Worm (Caenorhabditis elegans) whole organism, L1 larva: ENCODE results near the gene isp-1.

Experiments used
- C16A3.4 ChIP-seq: fragments of 150-350 bp; optimal IDR thresholded peaks from 2 replicates; lab custom pipeline; 2014; ENCODE audit warnings: missing biosample characterization, missing genetic modification characterization
- Y116A8C.19 ChIP-seq: sonication (generic microtip); optimal IDR thresholded peaks from 2 replicates; lab custom pipeline; 2016; ENCODE audit warnings: missing compliant biosample characterization, missing genetic modification characterization, borderline replicate concordance
- aha-1 ChIP-seq: fragments of 150-350 bp; optimal IDR thresholded peaks from 2 replicates; lab custom pipeline; 2014; ENCODE audit warnings: missing biosample characterization, missing genetic modification characterization
- blmp-1 ChIP-seq: fragments of 150-350 bp; optimal IDR thresholded peaks from 2 replicates; lab custom pipeline; 2014; ENCODE audit warnings: missing biosample characterization, missing genetic modification characterization
- ceh-8 ChIP-seq: fragments of 200-800 bp; sonication (Bioruptor generic); optimal IDR thresholded peaks from 2 replicates; lab custom pipeline; 2018; ENCODE audit warnings: mild to moderate bottlenecking, missing genetic modification characterization, moderate library complexity, missing compliant biosample characterization
- ceh-88 ChIP-seq: fragments of 200-800 bp; sonication (Bioruptor generic); IDR thresholded peaks from 2 replicates; pipeline ENCODE4 v1.3.6; 2022; ENCODE audit warnings: missing genetic modification characterization, missing compliant biosample characterization
- ces-1 ChIP-seq: fragments of 150-350 bp; optimal IDR thresholded peaks from 2 replicates; lab custom pipeline; 2014; ENCODE audit warnings: missing biosample characterization, missing genetic modification reagents, missing genetic modification characterization
- efl-1 ChIP-seq, 4 experiments: fragments of 150-350 bp; optimal IDR thresholded peaks in 3 of 4; peaks in 1 of 4; 1 replicate in 1 of 4; 2 replicates in 3 of 4; lab custom pipeline; 2014; ENCODE audit warnings: missing biosample characterization in 2 of 4, missing genetic modification characterization in 2 of 4, missing genetic modification reagents in 2 of 4
- egl-13 ChIP-seq: sonication (generic microtip); optimal IDR thresholded peaks from 2 replicates; lab custom pipeline; 2016; ENCODE audit warnings: missing genotype, missing genetic modification reagents, missing genetic modification characterization, missing compliant biosample characterization
- egl-27 ChIP-seq, 2 experiments: fragments of 150-350 bp in 1 of 2; sonication (generic microtip); optimal IDR thresholded peaks; 3 replicates each; lab custom pipeline; 2017 to 2018; ENCODE audit warnings: missing biosample characterization in 2 of 2, missing genetic modification characterization in 2 of 2, missing genetic modification reagents in 2 of 2
- elt-2 ChIP-seq: sonication (generic microtip); optimal IDR thresholded peaks from 2 replicates; lab custom pipeline; 2016; ENCODE audit warnings: missing genetic modification characterization, mild to moderate bottlenecking, inconsistent platforms, missing compliant biosample characterization, missing genetic modification reagents
- elt-3 ChIP-seq, 6 experiments: fragments of 150-350 bp in 1 of 6; sonication (generic microtip); optimal IDR thresholded peaks; 2 replicates each; lab custom pipeline; 2017 to 2018; ENCODE audit warnings: missing biosample characterization in 6 of 6, missing genetic modification characterization in 6 of 6, inconsistent platforms in 1 of 6
- fkh-8 ChIP-seq: sonication (generic microtip); optimal IDR thresholded peaks from 2 replicates; lab custom pipeline; 2016; ENCODE audit warnings: mild to moderate bottlenecking, missing genetic modification characterization, missing compliant biosample characterization
- lin-13 ChIP-seq: fragments of 150-350 bp; optimal IDR thresholded peaks from 2 replicates; lab custom pipeline; 2014; ENCODE audit warnings: missing biosample characterization, missing genetic modification reagents, missing genetic modification characterization
- lin-14 ChIP-seq: fragments of 200-800 bp; sonication (Bioruptor generic); optimal IDR thresholded peaks from 2 replicates; lab custom pipeline; 2018; ENCODE audit warnings: mild to moderate bottlenecking, missing genetic modification characterization, moderate library complexity, missing compliant biosample characterization
- lsy-2 ChIP-seq, 2 experiments: fragments of 150-350 bp; optimal IDR thresholded peaks; 2 replicates each; lab custom pipeline; 2014; ENCODE audit warnings: missing biosample characterization in 2 of 2, missing genetic modification characterization in 2 of 2
- mdl-1 ChIP-seq, 2 experiments: fragments of 150-350 bp; optimal IDR thresholded peaks; 2 replicates each; lab custom pipeline; 2014 to 2017; ENCODE audit warnings: missing biosample characterization in 2 of 2, missing genetic modification characterization in 2 of 2, inconsistent platforms in 1 of 2
- mef-2 ChIP-seq: fragments of 150-350 bp; optimal IDR thresholded peaks from 2 replicates; lab custom pipeline; 2014; ENCODE audit warnings: missing biosample characterization, missing genetic modification characterization
- mep-1 ChIP-seq: fragments of 150-350 bp; optimal IDR thresholded peaks from 2 replicates; lab custom pipeline; 2014; ENCODE audit warnings: missing biosample characterization, missing genetic modification characterization
- nhr-20 ChIP-seq: sonication (generic microtip); optimal IDR thresholded peaks from 2 replicates; lab custom pipeline; 2016; ENCODE audit warnings: mild to moderate bottlenecking, missing genetic modification characterization, missing compliant biosample characterization
- nhr-28 ChIP-seq: fragments of 150-350 bp; optimal IDR thresholded peaks from 2 replicates; lab custom pipeline; 2014; ENCODE audit warnings: missing biosample characterization, missing genetic modification characterization
- nhr-47 ChIP-seq: sonication (generic microtip); optimal IDR thresholded peaks from 2 replicates; lab custom pipeline; 2016; ENCODE audit warnings: mild to moderate bottlenecking, missing genetic modification characterization, moderate library complexity, missing compliant biosample characterization
- nhr-77 ChIP-seq: fragments of 150-350 bp; optimal IDR thresholded peaks from 2 replicates; lab custom pipeline; 2014; ENCODE audit warnings: missing biosample characterization, missing genetic modification characterization
- nhr-84 ChIP-seq: sonication (generic microtip); optimal IDR thresholded peaks from 2 replicates; lab custom pipeline; 2017; ENCODE audit warnings: missing biosample characterization, missing genetic modification characterization
- nhr-85 ChIP-seq: sonication (generic microtip); peaks from one replicate; lab custom pipeline; 2016; ENCODE audit warnings: missing genetic modification characterization, inconsistent platforms, missing compliant biosample characterization
- pqm-1 ChIP-seq: sonication (generic microtip); optimal IDR thresholded peaks from 3 replicates; lab custom pipeline; 2017; ENCODE audit warnings: missing biosample characterization, missing genetic modification characterization
- rnt-1 ChIP-seq: sonication (generic microtip); optimal IDR thresholded peaks from 2 replicates; lab custom pipeline; 2016; ENCODE audit warnings: mild to moderate bottlenecking, missing genetic modification characterization, moderate library complexity, missing compliant biosample characterization
- skn-1 ChIP-seq: fragments of 150-350 bp; optimal IDR thresholded peaks from 2 replicates; lab custom pipeline; 2014; ENCODE audit warnings: missing biosample characterization, missing genetic modification characterization
- snu-23 ChIP-seq: sonication (generic microtip); optimal IDR thresholded peaks from 2 replicates; lab custom pipeline; 2016; ENCODE audit warnings: missing genetic modification characterization, missing compliant biosample characterization
- tbx-2 ChIP-seq: sonication (generic microtip); optimal IDR thresholded peaks from 2 replicates; lab custom pipeline; 2016; ENCODE audit warnings: missing genetic modification characterization, missing compliant biosample characterization
- unc-130 ChIP-seq: fragments of 150-350 bp; optimal IDR thresholded peaks from 2 replicates; lab custom pipeline; 2017; ENCODE audit warnings: missing biosample characterization, missing genetic modification characterization, inconsistent platforms
- unc-30 ChIP-seq: sonication (generic microtip); optimal IDR thresholded peaks from 2 replicates; lab custom pipeline; 2017; ENCODE audit warnings: missing biosample characterization, missing genetic modification characterization
- unc-62 ChIP-seq: fragments of 150-350 bp; optimal IDR thresholded peaks from 2 replicates; lab custom pipeline; 2014; ENCODE audit warnings: missing biosample characterization, missing genetic modification reagents, missing genetic modification characterization
- zag-1 ChIP-seq: fragments of 150-350 bp; optimal IDR thresholded peaks from 2 replicates; lab custom pipeline; 2014; ENCODE audit warnings: missing biosample characterization, missing genetic modification characterization
- zip-4 ChIP-seq: fragments of 200-800 bp; sonication (Bioruptor generic); optimal IDR thresholded peaks from 2 replicates; lab custom pipeline; 2018; ENCODE audit warnings: mild to moderate bottlenecking, missing genetic modification characterization, moderate library complexity, missing compliant biosample characterization

The isp-1 gene

DNA sequence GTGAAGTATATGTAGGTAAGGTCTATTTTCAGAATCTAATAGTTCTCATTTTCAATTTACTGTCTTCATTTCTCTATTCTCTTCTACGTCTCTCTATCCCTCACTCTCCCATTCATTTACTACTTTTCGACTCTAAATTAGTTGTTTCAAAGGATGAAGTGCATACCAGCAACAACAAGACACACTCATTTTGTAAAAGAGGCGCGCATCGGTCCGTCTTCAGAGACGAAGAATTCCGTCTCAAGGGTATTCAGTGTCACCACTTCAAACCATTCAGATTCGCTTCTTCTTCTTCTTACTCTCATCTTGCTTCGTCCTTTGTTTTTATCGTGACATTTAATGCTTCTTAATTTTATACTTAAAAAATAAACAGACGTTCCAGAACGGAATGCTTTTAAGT is 35.5 kb upstream of the isp-1 start:
- peak; percentile 75 for TF ChIP-seq nhr-85 (tag; lab: Kevin White, UChicago)
- no peak for TF ChIP-seq pqm-1 (tag; lab: Kevin White, UChicago)
- TF ChIP-seq unc-130: no peak
- no peak for TF ChIP-seq ceh-88 (GFP tag; lab: Robert Waterston, UW)
- TF ChIP-seq nhr-47 (tag; lab: Kevin White, UChicago): no peak
- TF ChIP-seq blmp-1: peak; percentile 7
- TF ChIP-seq unc-62 (GFP tag; lab: Kevin White, UChicago): no peak
- no peak for TF ChIP-seq mdl-1 (tag; optimal IDR thresholded peaks at IDR 0.05; lab: Kevin White, UChicago)
- TF ChIP-seq lin-14: peak; percentile 51
- TF ChIP-seq zip-4 (GFP tag; lab: Kevin White, UChicago): no peak
- TF ChIP-seq tbx-2 (tag; lab: Kevin White, UChicago): no peak
- no peak for TF ChIP-seq nhr-84
- TF ChIP-seq ceh-8 (GFP tag; lab: Kevin White, UChicago): no peak
- no peak for TF ChIP-seq elt-3 (tag; optimal IDR thresholded peaks at IDR 0.05; lab: Kevin White, UChicago)
- TF ChIP-seq Y116A8C.19 (tag; lab: Kevin White, UChicago): no peak
- no peak for TF ChIP-seq mep-1 (tag; lab: Kevin White, UChicago)

DNA sequence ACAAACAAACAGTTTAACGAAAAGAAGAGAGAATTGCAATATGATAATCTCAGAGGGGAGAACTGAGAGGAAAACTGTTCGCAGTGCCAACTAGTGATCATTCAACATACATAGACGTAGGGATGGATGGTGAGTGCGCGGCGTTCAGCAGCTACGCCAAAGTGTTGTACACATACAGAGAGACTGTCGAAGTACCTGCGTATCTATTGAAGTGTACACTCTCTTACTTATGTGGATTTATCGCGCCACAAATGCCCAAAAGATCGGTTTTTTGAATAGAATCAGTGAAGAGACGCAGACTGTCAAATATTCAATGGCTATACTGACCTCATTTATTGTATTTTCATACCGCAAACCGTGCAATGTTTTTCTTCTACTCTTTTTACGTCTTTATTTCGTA is 34.4 kb upstream of the isp-1 start:
- TF ChIP-seq skn-1 (tag; lab: Kevin White, UChicago): peak; percentile 10
- TF ChIP-seq lsy-2 (tag; optimal IDR thresholded peaks at IDR 0.05; lab: Kevin White, UChicago): peak in 1 of 2 experiments; percentile 14
- no peak for TF ChIP-seq rnt-1
- TF ChIP-seq snu-23 (GFP tag; lab: Kevin White, UChicago): peak; percentile 36
- no peak for TF ChIP-seq fkh-8 (tag; lab: Kevin White, UChicago)
- no peak for TF ChIP-seq mef-2 (tag; lab: Kevin White, UChicago)
- peak in 2 of 6 experiments; percentile 11 to 48 for TF ChIP-seq elt-3 (tag; optimal IDR thresholded peaks at IDR 0.05; lab: Kevin White, UChicago)
- TF ChIP-seq nhr-77 (tag; lab: Kevin White, UChicago): peak; percentile 50
- no peak for TF ChIP-seq nhr-84
- TF ChIP-seq nhr-28 (tag; lab: Kevin White, UChicago): no peak
- TF ChIP-seq nhr-20 (tag; lab: Kevin White, UChicago): peak; percentile 19
- TF ChIP-seq lin-14: peak; percentile 69
- no peak for TF ChIP-seq efl-1 (optimal IDR thresholded peaks at IDR 0.05; lab: Kevin White, UChicago)
- TF ChIP-seq efl-1 (GFP tag; optimal IDR thresholded peaks at IDR 0.05 in 1 of 2; lab: Kevin White, UChicago): peak in 1 of 2 experiments; percentile 50
- TF ChIP-seq egl-27 (tag; optimal IDR thresholded peaks at IDR 0.05; lab: Kevin White, UChicago): no peak
- TF ChIP-seq blmp-1: peak; percentile 67
- peak; percentile 31 for TF ChIP-seq mep-1 (tag; lab: Kevin White, UChicago)
- peak; percentile 64 for TF ChIP-seq nhr-85 (tag; lab: Kevin White, UChicago)

- TF ChIP-seq zag-1: no peak
- TF ChIP-seq unc-30 (tag; lab: Kevin White, UChicago): no peak
- TF ChIP-seq ces-1 (GFP tag; lab: Kevin White, UChicago): no peak
- TF ChIP-seq egl-13 (tag; lab: Kevin White, UChicago): no peak
- TF ChIP-seq C16A3.4 (tag; lab: Kevin White, UChicago): no peak
- no peak for TF ChIP-seq mef-2 (tag; lab: Kevin White, UChicago)
- no peak for TF ChIP-seq aha-1 (tag; lab: Kevin White, UChicago)
- no peak for TF ChIP-seq blmp-1
- no peak for TF ChIP-seq tbx-2 (tag; lab: Kevin White, UChicago)
- no peak for TF ChIP-seq unc-130
Observed at ce11 chrIV:8169674-8170073, 33.8 kb upstream of the isp-1 start, which contains the start of gene C07G1.15. Gene C07G1.15 (plus strand): TSS chrIV:8169974.

- TF ChIP-seq lin-13 (no peak), unc-130 (no peak), elt-2 (tag; lab: Kevin White, UChicago) (peak; percentile 25), ceh-8 (GFP tag; lab: Kevin White, UChicago) (no peak)
Observed at ce11 chrIV:8168660-8169059, 32.8 kb upstream of the isp-1 start, which contains the start of gene clec-52. Gene clec-52 (minus strand): TSS chrIV:8168760.
